Worm (Caenorhabditis elegans) whole organism, L1 larva: ENCODE measurements around the gene popl-1.

Source experiments
- C04F5.9 ChIP-seq: sonication (generic microtip); optimal IDR thresholded peaks from 2 replicates; lab custom pipeline; 2016; ENCODE audit warnings: missing genetic modification characterization, missing compliant biosample characterization
- C16A3.4 ChIP-seq: fragments of 150-350 bp; optimal IDR thresholded peaks from 2 replicates; lab custom pipeline; 2014; ENCODE audit warnings: missing biosample characterization, missing genetic modification characterization
- C34B4.2 ChIP-seq: sonication (generic microtip); optimal IDR thresholded peaks from 2 replicates; lab custom pipeline; 2017; ENCODE audit warnings: mild to moderate bottlenecking, missing genetic modification characterization, missing compliant biosample characterization
- F16B12.6 ChIP-seq: fragments of 150-350 bp; optimal IDR thresholded peaks from 2 replicates; lab custom pipeline; 2014; ENCODE audit warnings: missing biosample characterization, missing genetic modification characterization
- blmp-1 ChIP-seq: fragments of 150-350 bp; optimal IDR thresholded peaks from 2 replicates; lab custom pipeline; 2014; ENCODE audit warnings: missing biosample characterization, missing genetic modification characterization
- ceh-63 ChIP-seq: fragments of 200-800 bp; sonication (Bioruptor generic); optimal IDR thresholded peaks from 2 replicates; lab custom pipeline; 2018; ENCODE audit warnings: mild to moderate bottlenecking, missing genetic modification characterization, missing compliant biosample characterization
- ceh-8 ChIP-seq: fragments of 200-800 bp; sonication (Bioruptor generic); optimal IDR thresholded peaks from 2 replicates; lab custom pipeline; 2018; ENCODE audit warnings: mild to moderate bottlenecking, missing genetic modification characterization, moderate library complexity, missing compliant biosample characterization
- ceh-82 ChIP-seq, 3 experiments: fragments of 150-350 bp in 1 of 3; sonication (generic microtip) in 2 of 3; optimal IDR thresholded peaks; 2 replicates each; lab custom pipeline; 2014 to 2017; ENCODE audit warnings: missing biosample characterization in 3 of 3, missing genetic modification characterization in 3 of 3
- ceh-90 ChIP-seq: sonication (generic microtip); optimal IDR thresholded peaks from 2 replicates; lab custom pipeline; 2016; ENCODE audit warnings: missing genetic modification characterization, missing compliant biosample characterization
- dpl-1 ChIP-seq, 3 experiments: fragments of 150-350 bp in 2 of 3; sonication (generic microtip) in 1 of 3; optimal IDR thresholded peaks; 2 replicates each; lab custom pipeline; 2014 to 2017; ENCODE audit warnings: missing biosample characterization in 3 of 3, missing genetic modification characterization in 3 of 3, missing genetic modification reagents in 3 of 3
- efl-1 ChIP-seq, 4 experiments: fragments of 150-350 bp; optimal IDR thresholded peaks in 3 of 4; peaks in 1 of 4; 1 replicate in 1 of 4; 2 replicates in 3 of 4; lab custom pipeline; 2014; ENCODE audit warnings: missing biosample characterization in 2 of 4, missing genetic modification characterization in 2 of 4, missing genetic modification reagents in 2 of 4
- efl-3 ChIP-seq: fragments of 200-800 bp; sonication (Bioruptor generic); optimal IDR thresholded peaks from 2 replicates; lab custom pipeline; 2018; ENCODE audit warnings: mild to moderate bottlenecking, missing genetic modification characterization, missing compliant biosample characterization
- ets-5 ChIP-seq: fragments of 200-800 bp; sonication (Bioruptor generic); IDR thresholded peaks from 2 replicates; pipeline ENCODE4 v1.3.6; 2022; ENCODE audit warnings: missing genetic modification characterization, missing compliant biosample characterization
- fkh-8 ChIP-seq: sonication (generic microtip); optimal IDR thresholded peaks from 2 replicates; lab custom pipeline; 2016; ENCODE audit warnings: mild to moderate bottlenecking, missing genetic modification characterization, missing compliant biosample characterization
- fos-1 ChIP-seq: fragments of 150-350 bp; optimal IDR thresholded peaks from 2 replicates; lab custom pipeline; 2014; ENCODE audit warnings: missing biosample characterization, missing genetic modification characterization
- hpl-2 ChIP-seq: fragments of 150-350 bp; optimal IDR thresholded peaks from 2 replicates; lab custom pipeline; 2014; ENCODE audit warnings: missing biosample characterization, missing genetic modification reagents, missing genetic modification characterization
- irx-1 ChIP-seq: sonication (generic microtip); optimal IDR thresholded peaks from 2 replicates; lab custom pipeline; 2016; ENCODE audit warnings: missing genetic modification characterization, missing compliant biosample characterization
- lin-15B ChIP-seq: fragments of 150-350 bp; sonication (generic microtip); optimal IDR thresholded peaks from 3 replicates; lab custom pipeline; 2014; ENCODE audit warnings: missing biosample characterization, missing genetic modification characterization
- lin-35 ChIP-seq, 2 experiments: fragments of 150-350 bp; optimal IDR thresholded peaks; 2 replicates each; lab custom pipeline; 2014; ENCODE audit warnings: missing biosample characterization in 2 of 2, missing genetic modification characterization in 2 of 2, missing genetic modification reagents in 2 of 2
- lsy-2 ChIP-seq, 2 experiments: fragments of 150-350 bp; optimal IDR thresholded peaks; 2 replicates each; lab custom pipeline; 2014; ENCODE audit warnings: missing biosample characterization in 2 of 2, missing genetic modification characterization in 2 of 2
- mep-1 ChIP-seq: fragments of 150-350 bp; optimal IDR thresholded peaks from 2 replicates; lab custom pipeline; 2014; ENCODE audit warnings: missing biosample characterization, missing genetic modification characterization
- nhr-12 ChIP-seq: sonication (generic microtip); optimal IDR thresholded peaks from 2 replicates; lab custom pipeline; 2017; ENCODE audit warnings: missing biosample characterization, missing genetic modification characterization
- nhr-20 ChIP-seq: sonication (generic microtip); optimal IDR thresholded peaks from 2 replicates; lab custom pipeline; 2016; ENCODE audit warnings: mild to moderate bottlenecking, missing genetic modification characterization, missing compliant biosample characterization
- nhr-28 ChIP-seq: fragments of 150-350 bp; optimal IDR thresholded peaks from 2 replicates; lab custom pipeline; 2014; ENCODE audit warnings: missing biosample characterization, missing genetic modification characterization
- nhr-47 ChIP-seq: sonication (generic microtip); optimal IDR thresholded peaks from 2 replicates; lab custom pipeline; 2016; ENCODE audit warnings: mild to moderate bottlenecking, missing genetic modification characterization, moderate library complexity, missing compliant biosample characterization
- nhr-71 ChIP-seq: sonication (generic microtip); optimal IDR thresholded peaks from 2 replicates; lab custom pipeline; 2016; ENCODE audit warnings: mild to moderate bottlenecking, missing genetic modification characterization, moderate library complexity, missing compliant biosample characterization
- nhr-85 ChIP-seq: sonication (generic microtip); peaks from one replicate; lab custom pipeline; 2016; ENCODE audit warnings: missing genetic modification characterization, inconsistent platforms, missing compliant biosample characterization
- pax-3 ChIP-seq: fragments of 200-800 bp; sonication (Bioruptor generic); optimal IDR thresholded peaks from 2 replicates; lab custom pipeline; 2018; ENCODE audit warnings: mild to moderate bottlenecking, missing genetic modification characterization, moderate library complexity, missing compliant biosample characterization
- rnt-1 ChIP-seq: sonication (generic microtip); optimal IDR thresholded peaks from 2 replicates; lab custom pipeline; 2016; ENCODE audit warnings: mild to moderate bottlenecking, missing genetic modification characterization, moderate library complexity, missing compliant biosample characterization
- snu-23 ChIP-seq: sonication (generic microtip); optimal IDR thresholded peaks from 2 replicates; lab custom pipeline; 2016; ENCODE audit warnings: missing genetic modification characterization, missing compliant biosample characterization
- swsn-7 ChIP-seq: sonication (generic microtip); optimal IDR thresholded peaks from 2 replicates; lab custom pipeline; 2016; ENCODE audit warnings: missing genetic modification characterization, missing compliant biosample characterization
- unc-130 ChIP-seq: fragments of 150-350 bp; optimal IDR thresholded peaks from 2 replicates; lab custom pipeline; 2017; ENCODE audit warnings: missing biosample characterization, missing genetic modification characterization, inconsistent platforms
- xbp-1 ChIP-seq: sonication (generic microtip); optimal IDR thresholded peaks from 2 replicates; lab custom pipeline; 2016; ENCODE audit warnings: missing genetic modification characterization, missing compliant biosample characterization

popl-1 gene

ce11 chrIII:6390644-6391043 lies 40.1 kb downstream of the popl-1 start, which contains the start of gene smrc-1:
Gene smrc-1 (plus strand): TSS chrIII:6390944.
- no peak for TF ChIP-seq ceh-90 (tag; lab: Kevin White, UChicago)
- TF ChIP-seq lsy-2 (tag; optimal IDR thresholded peaks at IDR 0.05; lab: Kevin White, UChicago): no peak
- no peak for TF ChIP-seq C34B4.2 (tag; lab: Kevin White, UChicago)
- no peak for TF ChIP-seq nhr-20 (tag; lab: Kevin White, UChicago)
- TF ChIP-seq efl-3: no peak
- no peak for TF ChIP-seq irx-1
- no peak for TF ChIP-seq xbp-1 (tag; lab: Kevin White, UChicago)
- no peak for TF ChIP-seq snu-23 (GFP tag; lab: Kevin White, UChicago)
- TF ChIP-seq blmp-1 (tag; lab: Kevin White, UChicago): no peak

- no peak for TF ChIP-seq ceh-63 (GFP tag; lab: Kevin White, UChicago)
- TF ChIP-seq pax-3 (tag; lab: Kevin White, UChicago): no peak
- no peak for TF ChIP-seq ceh-82 (tag; optimal IDR thresholded peaks at IDR 0.05; lab: Kevin White, UChicago)
- no peak for TF ChIP-seq lin-35 (GFP tag; optimal IDR thresholded peaks at IDR 0.05; lab: Kevin White, UChicago)
- no peak for TF ChIP-seq lin-15B (tag; lab: Kevin White, UChicago)
- TF ChIP-seq C04F5.9 (tag; lab: Kevin White, UChicago): no peak
- TF ChIP-seq nhr-28: no peak
- TF ChIP-seq blmp-1 (tag; lab: Kevin White, UChicago): no peak
- no peak for TF ChIP-seq C16A3.4 (tag; lab: Kevin White, UChicago)
- TF ChIP-seq ceh-90 (tag; lab: Kevin White, UChicago): no peak
- TF ChIP-seq, all 84 proteins: peak for 0
Measured at ce11 chrIII:6389533-6389932, 41.2 kb downstream of the popl-1 start, which contains the start of gene C16A3.2. Gene C16A3.2 (plus strand): TSS chrIII:6389833.

ce11 chrIII:6382987-6383602 lies 47.6 kb downstream of the popl-1 start, which contains the start of gene let-716:
Gene let-716 (plus strand): TSS chrIII:6383552.
- peak; percentile 57 for TF ChIP-seq nhr-71 (tag; lab: Kevin White, UChicago)
- peak; percentile 45 to 54 for TF ChIP-seq lin-35 (GFP tag; optimal IDR thresholded peaks at IDR 0.05; lab: Kevin White, UChicago)
- TF ChIP-seq efl-1 (optimal IDR thresholded peaks at IDR 0.05; lab: Kevin White, UChicago): peak; percentile 37 to 39
- TF ChIP-seq efl-1 (GFP tag; optimal IDR thresholded peaks at IDR 0.05 in 1 of 2; lab: Kevin White, UChicago): peak; percentile 48 to 95
- no peak for TF ChIP-seq xbp-1 (tag; lab: Kevin White, UChicago)
- peak; percentile 39 for TF ChIP-seq swsn-7 (tag; lab: Kevin White, UChicago)
- peak; percentile 89 for TF ChIP-seq F16B12.6 (tag; lab: Kevin White, UChicago)
- TF ChIP-seq nhr-20 (tag; lab: Kevin White, UChicago): peak; percentile 26
- no peak for TF ChIP-seq fos-1
- TF ChIP-seq mep-1 (tag; lab: Kevin White, UChicago): no peak
- TF ChIP-seq nhr-12 (tag; lab: Kevin White, UChicago): no peak
- peak; percentile 21 for TF ChIP-seq rnt-1 (tag; lab: Kevin White, UChicago)
- peak; percentile 13 for TF ChIP-seq lin-15B (tag; lab: Kevin White, UChicago)
- TF ChIP-seq ceh-82 (tag; optimal IDR thresholded peaks at IDR 0.05; lab: Kevin White, UChicago): peak in 1 of 3 experiments; percentile 18
- peak; percentile 17 to 61 (median 44) for TF ChIP-seq dpl-1 (GFP tag; optimal IDR thresholded peaks at IDR 0.05; lab: Kevin White, UChicago)
- no peak for TF ChIP-seq hpl-2 (GFP tag; lab: Kevin White, UChicago)
- no peak for TF ChIP-seq ets-5
- peak; percentile 59 for TF ChIP-seq snu-23 (GFP tag; lab: Kevin White, UChicago)
- TF ChIP-seq lsy-2 (tag; optimal IDR thresholded peaks at IDR 0.05; lab: Kevin White, UChicago): peak; percentile 93 to 98
- peak; percentile 33 for TF ChIP-seq nhr-47
- no peak for TF ChIP-seq nhr-85 (tag; lab: Kevin White, UChicago)
- no peak for TF ChIP-seq C34B4.2 (tag; lab: Kevin White, UChicago)

ce11 chrIII:6381584-6382391 lies 48.9 kb downstream of the popl-1 start, which contains the start of gene znf-622:
Gene znf-622 (plus strand): TSS chrIII:6381634.
- no peak for TF ChIP-seq fkh-8 (tag; lab: Kevin White, UChicago)
- TF ChIP-seq unc-130: no peak
- no peak for TF ChIP-seq ceh-8 (GFP tag; lab: Kevin White, UChicago)
- TF ChIP-seq efl-1 (optimal IDR thresholded peaks at IDR 0.05; lab: Kevin White, UChicago): no peak
- peak in 1 of 2 experiments; percentile 75 for TF ChIP-seq efl-1 (GFP tag; optimal IDR thresholded peaks at IDR 0.05 in 1 of 2; lab: Kevin White, UChicago)
